Worm (Caenorhabditis elegans): Measurements from ENCODE around the gene C05E11.3.

The C05E11.3 gene

DNA sequence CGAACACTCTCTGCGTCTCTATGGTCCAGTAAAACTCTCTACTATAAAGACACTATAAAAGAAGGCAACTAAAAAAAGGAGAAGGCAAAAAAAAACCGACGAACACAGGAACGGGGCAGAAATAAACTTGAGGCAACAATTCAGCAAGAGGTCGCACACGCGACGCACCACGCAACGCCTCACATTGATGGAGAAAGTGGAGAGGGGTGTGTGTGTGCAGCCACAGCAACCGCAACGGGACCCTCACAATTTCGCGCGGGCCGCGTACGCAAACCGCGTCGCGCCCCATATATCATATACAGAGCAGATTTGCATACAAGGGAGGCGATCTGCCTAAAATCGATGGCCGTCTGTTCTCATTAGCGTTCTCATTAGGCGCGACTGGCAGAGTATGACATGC is 38.8 kb downstream of the C05E11.3 start (continued):
- TF ChIP-seq hlh-30 (tag; optimal IDR thresholded peaks at IDR 0.05; ENCODE audit: insufficient read depth) = peak; percentile 13
- TF ChIP-seq zfp-3 (GFP tag; conservative IDR thresholded peaks at IDR 0.05) = no peak
- TF ChIP-seq mdt-29 (GFP tag; IDR thresholded peaks at IDR 0.05) = no peak
- TF ChIP-seq spr-1 (tag; optimal IDR thresholded peaks at IDR 0.05) = no peak
- no peak for TF ChIP-seq zfp-2 (tag; optimal IDR thresholded peaks at IDR 0.05)
- TF ChIP-seq zip-11 (GFP tag; IDR thresholded peaks at IDR 0.05) = no peak
- no peak for TF ChIP-seq nhr-76 (tag; optimal IDR thresholded peaks at IDR 0.05)
- TF ChIP-seq ztf-11 (tag; optimal IDR thresholded peaks at IDR 0.05) = no peak
- no peak for TF ChIP-seq aly-2 (tag; optimal IDR thresholded peaks at IDR 0.05)
- no peak for TF ChIP-seq nhr-48 (tag; optimal IDR thresholded peaks at IDR 0.05)
- no peak for TF ChIP-seq daf-16 (GFP tag; optimal IDR thresholded peaks at IDR 0.05)
- no peak for TF ChIP-seq daf-16 (tag; optimal IDR thresholded peaks at IDR 0.05)
- no peak for TF ChIP-seq nhr-77 (tag; optimal IDR thresholded peaks at IDR 0.05)
- 0 out of 2 replicates have a peak, but pooled peaks have one; percentile 2 for TF ChIP-seq ceh-44 (GFP tag; IDR thresholded peaks at IDR 0.05)
- no peak for TF ChIP-seq tag-97 (GFP tag; IDR thresholded peaks at IDR 0.05)
- no peak for TF ChIP-seq lim-7 (GFP tag; IDR thresholded peaks at IDR 0.05)
- TF ChIP-seq F26F4.8 (GFP tag; conservative IDR thresholded peaks at IDR 0.05) = no peak
- no peak for TF ChIP-seq D1046.2 (GFP tag; IDR thresholded peaks at IDR 0.05)
- peak; percentile 27 for TF ChIP-seq nhr-6 (tag; optimal IDR thresholded peaks at IDR 0.05)
- TF ChIP-seq egl-27 (tag; optimal IDR thresholded peaks at IDR 0.05) = no peak
- no peak for TF ChIP-seq duxl-1 (tag; optimal IDR thresholded peaks at IDR 0.05; ENCODE audit: poor library complexity)
- TF ChIP-seq saeg-2 (GFP tag; IDR thresholded peaks at IDR 0.05) = no peak
- no peak for TF ChIP-seq lin-39 (tag; optimal IDR thresholded peaks at IDR 0.05)
- TF ChIP-seq nhr-102 (tag; optimal IDR thresholded peaks at IDR 0.05) = no peak
- peak; percentile 4 for TF ChIP-seq nhr-25 (tag; optimal IDR thresholded peaks at IDR 0.05; ENCODE audit: borderline replicate concordance, insufficient read depth)
- TF ChIP-seq attf-4 (tag; optimal IDR thresholded peaks at IDR 0.05) = no peak
- TF ChIP-seq lir-3 (tag; optimal IDR thresholded peaks at IDR 0.05) = no peak
- TF ChIP-seq nhr-41 (GFP tag; IDR thresholded peaks at IDR 0.05) = no peak
- TF ChIP-seq skn-1 (tag; optimal IDR thresholded peaks at IDR 0.05) = no peak
- TF ChIP-seq sdz-12 (GFP tag; optimal IDR thresholded peaks at IDR 0.05) = no peak
- no peak for TF ChIP-seq unc-130 (GFP tag; optimal IDR thresholded peaks at IDR 0.05)
- TF ChIP-seq ZK546.5 (tag; optimal IDR thresholded peaks at IDR 0.05) = no peak
- TF ChIP-seq hif-1 (tag; optimal IDR thresholded peaks at IDR 0.05) = peak in 1 of 2 experiments; percentile 29
- TF ChIP-seq ama-1 (optimal IDR thresholded peaks at IDR 0.05) = no peak
- TF ChIP-seq tra-1 (GFP tag; IDR thresholded peaks at IDR 0.05) = peak; percentile 22; the same call in 1 of the 2 replicates
- TF ChIP-seq arid-1 (GFP tag; conservative IDR thresholded peaks at IDR 0.05) = no peak
- no peak for TF ChIP-seq lin-15B (tag; optimal IDR thresholded peaks at IDR 0.05)
- TF ChIP-seq ctbp-1 (GFP tag; IDR thresholded peaks at IDR 0.05) = no peak
- TF ChIP-seq dve-1 (tag; optimal IDR thresholded peaks at IDR 0.05; ENCODE audit: insufficient read depth) = peak; percentile 11
- no peak for TF ChIP-seq cey-2 (tag; optimal IDR thresholded peaks at IDR 0.05; ENCODE audit: borderline replicate concordance, insufficient read depth)
- TF ChIP-seq mxl-3 (GFP tag; optimal IDR thresholded peaks at IDR 0.05) = peak; percentile 14
- no peak for TF ChIP-seq R02D3.7 (tag; optimal IDR thresholded peaks at IDR 0.05)
- peak; percentile 1 for TF ChIP-seq lin-13 (GFP tag; optimal IDR thresholded peaks at IDR 0.05)
- TF ChIP-seq ceh-28 (tag; optimal IDR thresholded peaks at IDR 0.05) = no peak
- TF ChIP-seq F10B5.3 (tag; optimal IDR thresholded peaks at IDR 0.05) = no peak
- 0 out of 2 replicates have a peak, but pooled peaks have one; percentile 18 for TF ChIP-seq php-3 (GFP tag; IDR thresholded peaks at IDR 0.05)
- no peak for TF ChIP-seq F49E8.2 (tag; optimal IDR thresholded peaks at IDR 0.05; ENCODE audit: borderline replicate concordance)
- TF ChIP-seq daf-12 (tag; optimal IDR thresholded peaks at IDR 0.05) = no peak
- no peak for TF ChIP-seq lin-29 (GFP tag; IDR thresholded peaks at IDR 0.05)
- no peak for TF ChIP-seq ceh-82 (tag; optimal IDR thresholded peaks at IDR 0.05)
- TF ChIP-seq hmg-1.1 (GFP tag; IDR thresholded peaks at IDR 0.05) = peak; percentile 81
- peak; percentile 65; the same call in 1 of the 2 replicates for TF ChIP-seq ceh-20 (GFP tag; IDR thresholded peaks at IDR 0.05)

Data from whole organism, L4 larva.